Worm (Caenorhabditis elegans) whole organism, L3 larva: ENCODE measurements around the gene rip-1.

Experiments
- ama-1 ChIP-seq: fragments of 150-350 bp; optimal IDR thresholded peaks from 2 replicates; lab custom pipeline; 2018
- elt-1 ChIP-seq: fragments of 150-350 bp; optimal IDR thresholded peaks from 2 replicates; lab custom pipeline; 2014; ENCODE audit warnings: missing biosample characterization, missing genetic modification characterization
- jun-1 ChIP-seq: fragments of 150-350 bp; optimal IDR thresholded peaks from 2 replicates; lab custom pipeline; 2014; ENCODE audit warnings: missing biosample characterization, missing genetic modification reagents, missing genetic modification characterization
- nhr-23 ChIP-seq: fragments of 150-350 bp; optimal IDR thresholded peaks from 2 replicates; lab custom pipeline; 2014; ENCODE audit warnings: missing biosample characterization, missing genetic modification reagents, missing genetic modification characterization
- nhr-77 ChIP-seq: fragments of 150-350 bp; optimal IDR thresholded peaks from 2 replicates; lab custom pipeline; 2014; ENCODE audit warnings: missing biosample characterization, missing genetic modification characterization
- unc-62 ChIP-seq: fragments of 150-350 bp; sonication (generic microtip); optimal IDR thresholded peaks from 4 replicates; lab custom pipeline; 2014; ENCODE audit warnings: missing biosample characterization, missing genetic modification reagents, missing genetic modification characterization
- zag-1 ChIP-seq: fragments of 150-350 bp; optimal IDR thresholded peaks from 2 replicates; lab custom pipeline; 2014; ENCODE audit warnings: missing biosample characterization, missing genetic modification characterization
- ztf-4 ChIP-seq: fragments of 150-350 bp; optimal IDR thresholded peaks from 2 replicates; lab custom pipeline; 2014; ENCODE audit warnings: missing biosample characterization, missing genetic modification characterization

DNA sequence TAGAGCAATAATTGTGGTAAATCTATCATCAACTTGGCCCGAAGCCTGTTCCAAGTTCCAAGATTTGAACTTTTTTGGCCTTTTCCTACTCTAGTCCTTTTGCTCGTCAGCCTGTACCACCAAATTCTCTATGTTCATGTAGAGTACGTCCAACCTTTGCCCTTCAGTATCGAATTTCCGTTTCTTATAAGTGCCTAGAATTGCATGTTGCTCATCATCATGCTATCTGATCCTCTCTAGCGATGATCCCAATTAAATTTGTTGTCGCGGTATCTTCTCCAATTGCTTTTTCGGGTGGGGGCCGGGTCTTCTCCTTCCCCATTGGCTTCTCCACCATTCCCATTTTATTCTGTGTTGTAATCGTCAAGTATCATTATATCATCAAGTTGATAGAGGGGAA lies 35.4 kb upstream of the rip-1 start:
- TF ChIP-seq zag-1 (no peak), unc-62 (GFP tag; lab: Kevin White, UChicago) (no peak), elt-1 (tag; lab: Kevin White, UChicago) (no peak), nhr-77 (tag; lab: Kevin White, UChicago) (no peak), ztf-4 (tag; lab: Kevin White, UChicago) (no peak), jun-1 (no peak), nhr-23 (no peak), ama-1 (lab: Kevin White, UChicago) (no peak)
